Fruit fly (Drosophila melanogaster): ENCODE measurements around the gene Vps37B.

dm6 chr3R:5209481-5209880 is 16.5 kb upstream of the Vps37B start:
- TF ChIP-seq CG1620 (GFP tag; optimal IDR thresholded peaks at IDR 0.05), result no peak
- peak; percentile 2 for TF ChIP-seq CG11617 (GFP tag; optimal IDR thresholded peaks at IDR 0.05)
